Fruit fly (Drosophila melanogaster) whole organism, wandering third instar larva: ENCODE results near the gene sad.

Source experiments
- CG32264 ChIP-seq: fragments of 200-800 bp; sonication (Bioruptor generic); optimal IDR thresholded peaks from 2 replicates; lab custom pipeline; 2016; ENCODE audit warnings: missing biosample characterization, missing genetic modification characterization
- CG9705 ChIP-seq: fragments of 200-800 bp; sonication (Bioruptor generic); optimal IDR thresholded peaks from 2 replicates; lab custom pipeline; 2018; ENCODE audit warnings: missing biosample characterization, mild to moderate bottlenecking, missing genetic modification characterization
- CrebA ChIP-seq: fragments of 200-800 bp; sonication (Bioruptor generic); optimal IDR thresholded peaks from 2 replicates; lab custom pipeline; 2016; ENCODE audit warnings: missing biosample characterization, mild to moderate bottlenecking, missing genetic modification characterization, borderline replicate concordance
- Dfd ChIP-seq: fragments of >200 bp; optimal IDR thresholded peaks from 2 replicates; lab custom pipeline; 2017; ENCODE audit warnings: missing biosample characterization, missing genetic modification characterization
- Dif ChIP-seq: fragments of 200-275, 200-300 bp; sonication (Bioruptor generic); optimal IDR thresholded peaks from 2 replicates; lab custom pipeline; 2018; ENCODE audit warnings: missing biosample characterization, missing genetic modification characterization; ENCODE audit not compliant: partially characterized antibody
- GATAd ChIP-seq: sonication (Bioruptor generic); optimal IDR thresholded peaks from 2 replicates; lab custom pipeline; 2016; ENCODE audit warnings: missing biosample characterization, missing genetic modification characterization
- HLH106 ChIP-seq: fragments of 200-800 bp; optimal IDR thresholded peaks from 3 replicates; lab custom pipeline; 2019; ENCODE audit warnings: missing biosample characterization, mild to moderate bottlenecking, missing genetic modification characterization, moderate library complexity
- Hnf4 ChIP-seq: fragments of 200-800 bp; sonication (Bioruptor generic); optimal IDR thresholded peaks from 2 replicates; lab custom pipeline; 2016; ENCODE audit warnings: missing biosample characterization, mild to moderate bottlenecking, missing genetic modification characterization
- Hr78 ChIP-seq: fragments of >200 bp; optimal IDR thresholded peaks from 2 replicates; lab custom pipeline; 2017; ENCODE audit warnings: missing biosample characterization, missing genetic modification characterization
- Hr83 ChIP-seq: fragments of 200-300 bp; sonication (Bioruptor generic); optimal IDR thresholded peaks from 2 replicates; lab custom pipeline; 2016; ENCODE audit warnings: missing biosample characterization, mild to moderate bottlenecking, missing genetic modification characterization, moderate library complexity; ENCODE audit not compliant: poor library complexity, severe bottlenecking
- Jra ChIP-seq: sonication (Bioruptor generic); optimal IDR thresholded peaks from 2 replicates; lab custom pipeline; 2016; ENCODE audit warnings: missing biosample characterization, missing genetic modification characterization
- Mio ChIP-seq: sonication (Bioruptor generic); optimal IDR thresholded peaks from 2 replicates; lab custom pipeline; 2016; ENCODE audit warnings: missing biosample characterization, missing genetic modification characterization
- Myc ChIP-seq: fragments of >200 bp; optimal IDR thresholded peaks from 2 replicates; lab custom pipeline; 2017
- N ChIP-seq: fragments of >200 bp; optimal IDR thresholded peaks from 2 replicates; lab custom pipeline; 2018; ENCODE audit warnings: missing biosample characterization, missing external identifiers, missing genetic modification characterization
- OdsH ChIP-seq: fragments of 200-800 bp; sonication (Bioruptor generic); optimal IDR thresholded peaks from 2 replicates; lab custom pipeline; 2016; ENCODE audit warnings: missing biosample characterization, mild to moderate bottlenecking, missing genetic modification characterization
- Rel ChIP-seq, 2 experiments: fragments of 200-800 bp; sonication (Bioruptor generic) in 1 of 2; optimal IDR thresholded peaks; 2 replicates in 1 of 2; 3 replicates in 1 of 2; lab custom pipeline; 2016 to 2019; ENCODE audit warnings: mild to moderate bottlenecking in 2 of 2, missing biosample characterization in 2 of 2, missing genetic modification characterization in 2 of 2, moderate library complexity in 1 of 2
- Sp1 ChIP-seq: fragments of 200-800 bp; sonication (Bioruptor generic); optimal IDR thresholded peaks from 3 replicates; lab custom pipeline; 2019; ENCODE audit warnings: missing biosample characterization, mild to moderate bottlenecking, missing genetic modification characterization, moderate library complexity
- Vsx2 ChIP-seq: fragments of 200-300, 225-300 bp; sonication (Bioruptor generic); optimal IDR thresholded peaks from 2 replicates; lab custom pipeline; 2018; ENCODE audit warnings: missing biosample characterization, missing genetic modification characterization; ENCODE audit not compliant: partially characterized antibody
- br ChIP-seq: fragments of 200-800 bp; sonication (Bioruptor generic); optimal IDR thresholded peaks from 2 replicates; lab custom pipeline; 2016; ENCODE audit warnings: missing biosample characterization, missing genetic modification characterization
- brk ChIP-seq: fragments of 200-800 bp; sonication (Bioruptor generic); optimal IDR thresholded peaks from 2 replicates; lab custom pipeline; 2016; ENCODE audit warnings: missing biosample characterization, mild to moderate bottlenecking, missing genetic modification characterization
- dl ChIP-seq, 2 experiments: fragments of 175-275, 200-275 bp in 1 of 2; fragments of 200-275 bp in 1 of 2; sonication (Bioruptor generic); optimal IDR thresholded peaks; lab custom pipeline; 2018; ENCODE audit warnings: mild to moderate bottlenecking in 2 of 2, missing biosample characterization in 2 of 2, missing genetic modification characterization in 2 of 2, moderate library complexity in 2 of 2; ENCODE audit not compliant: partially characterized antibody in 2 of 2, insufficient read depth in 1 of 2
- dmrt93B ChIP-seq: fragments of 200-800 bp; sonication (Bioruptor generic); optimal IDR thresholded peaks from 2 replicates; lab custom pipeline; 2018; ENCODE audit warnings: missing biosample characterization, mild to moderate bottlenecking, missing genetic modification characterization
- ey ChIP-seq: fragments of 200-800 bp; sonication (Bioruptor generic); optimal IDR thresholded peaks from 2 replicates; lab custom pipeline; 2016; ENCODE audit warnings: missing biosample characterization, missing genetic modification characterization
- foxo ChIP-seq, 2 experiments: fragments of 200-800 bp; sonication (Bioruptor generic); optimal IDR thresholded peaks; 2 replicates in 1 of 2; 3 replicates in 1 of 2; lab custom pipeline; 2016 to 2017; ENCODE audit warnings: missing biosample characterization in 2 of 2, missing genetic modification characterization in 2 of 2
- fru ChIP-seq: fragments of 200-800 bp; sonication (Bioruptor generic); optimal IDR thresholded peaks from 3 replicates; lab custom pipeline; 2016; ENCODE audit warnings: missing biosample characterization, mild to moderate bottlenecking, missing genetic modification characterization
- h ChIP-seq: fragments of 200-800 bp; sonication (Bioruptor generic); optimal IDR thresholded peaks from 3 replicates; lab custom pipeline; 2016; ENCODE audit warnings: missing biosample characterization, mild to moderate bottlenecking, missing genetic modification characterization
- jim ChIP-seq: fragments of 175-275, 200-325 bp; sonication (Bioruptor generic); optimal IDR thresholded peaks from 2 replicates; lab custom pipeline; 2016; ENCODE audit warnings: missing biosample characterization, mild to moderate bottlenecking, missing genetic modification characterization
- lola ChIP-seq: fragments of >200 bp; optimal IDR thresholded peaks from 2 replicates; lab custom pipeline; 2017; ENCODE audit warnings: missing biosample characterization, missing genetic modification characterization
- pan ChIP-seq: fragments of >200 bp; optimal IDR thresholded peaks from 2 replicates; lab custom pipeline; 2017
- psq ChIP-seq: fragments of 200-800 bp; sonication (Bioruptor generic); optimal IDR thresholded peaks from 3 replicates; lab custom pipeline; 2017; ENCODE audit warnings: missing biosample characterization, mild to moderate bottlenecking, missing genetic modification characterization, moderate library complexity
- rgr ChIP-seq: fragments of 200-800 bp; sonication (Bioruptor generic); optimal IDR thresholded peaks from 3 replicates; lab custom pipeline; 2016; ENCODE audit warnings: missing biosample characterization, mild to moderate bottlenecking, missing genetic modification characterization
- sage ChIP-seq: fragments of 200-800 bp; sonication (Bioruptor generic); optimal IDR thresholded peaks from 2 replicates; lab custom pipeline; 2016; ENCODE audit warnings: missing biosample characterization, mild to moderate bottlenecking, missing genetic modification characterization
- sv ChIP-seq: fragments of 200-800 bp; sonication (Bioruptor generic); optimal IDR thresholded peaks from 3 replicates; lab custom pipeline; 2016; ENCODE audit warnings: missing biosample characterization, missing genetic modification characterization
- tai ChIP-seq: sonication (Bioruptor generic); optimal IDR thresholded peaks from 2 replicates; lab custom pipeline; 2016; ENCODE audit warnings: missing biosample characterization, missing genetic modification characterization
- usp ChIP-seq: fragments of >200 bp; optimal IDR thresholded peaks from 2 replicates; lab custom pipeline; 2017; ENCODE audit warnings: missing biosample characterization, missing genetic modification characterization
- woc ChIP-seq: sonication (Bioruptor generic); optimal IDR thresholded peaks from 2 replicates; lab custom pipeline; 2016; ENCODE audit warnings: missing biosample characterization, mild to moderate bottlenecking, missing genetic modification characterization

sad gene

DNA sequence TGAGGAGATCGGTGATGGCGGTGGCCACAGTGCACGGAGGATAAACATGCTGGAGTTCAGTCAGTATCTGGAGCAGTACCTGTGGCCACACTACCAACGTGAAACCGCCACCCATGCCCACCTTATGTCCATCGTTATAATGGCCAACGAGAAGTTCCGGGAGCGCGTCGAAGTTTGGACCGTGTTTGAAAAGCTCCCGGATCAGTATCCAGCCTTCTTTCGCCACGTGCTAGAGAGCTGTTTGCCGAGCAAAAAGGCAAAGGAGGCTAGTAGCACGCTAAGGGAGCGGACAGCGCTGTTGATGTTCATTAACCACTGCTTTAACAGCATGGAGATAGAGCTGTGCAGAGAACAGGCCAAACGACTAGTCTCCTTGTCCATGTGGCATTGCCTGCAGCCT, 6.1 kb downstream of the sad start:
- TF ChIP-seq brk (GFP tag; lab: Kevin White, UChicago) = no peak
- TF ChIP-seq dmrt93B = no peak
- no peak for TF ChIP-seq GATAd (GFP tag; lab: Kevin White, UChicago)
- no peak for TF ChIP-seq woc
- no peak for TF ChIP-seq Hnf4 (GFP tag; lab: Kevin White, UChicago)
- TF ChIP-seq Hr78 = no peak
- TF ChIP-seq Mio (GFP tag; lab: Kevin White, UChicago) = no peak
- no peak for TF ChIP-seq h (GFP tag; lab: Kevin White, UChicago)
- no peak for TF ChIP-seq CrebA (GFP tag; lab: Kevin White, UChicago)
- no peak for TF ChIP-seq Rel (GFP tag; optimal IDR thresholded peaks at IDR 0.05; lab: Kevin White, UChicago)
- TF ChIP-seq Rel (tag; optimal IDR thresholded peaks at IDR 0.05; lab: Kevin White, UChicago) = no peak
- TF ChIP-seq pan (lab: Kevin White, UChicago) = no peak
- TF ChIP-seq Dfd (GFP tag; lab: Kevin White, UChicago) = no peak
- TF ChIP-seq Dif (GFP tag; lab: Kevin White, UChicago) = no peak
- TF ChIP-seq sv = no peak
- no peak for TF ChIP-seq lola (GFP tag; lab: Kevin White, UChicago)
- no peak for TF ChIP-seq ey (GFP tag; lab: Kevin White, UChicago)
- no peak for TF ChIP-seq OdsH

DNA sequence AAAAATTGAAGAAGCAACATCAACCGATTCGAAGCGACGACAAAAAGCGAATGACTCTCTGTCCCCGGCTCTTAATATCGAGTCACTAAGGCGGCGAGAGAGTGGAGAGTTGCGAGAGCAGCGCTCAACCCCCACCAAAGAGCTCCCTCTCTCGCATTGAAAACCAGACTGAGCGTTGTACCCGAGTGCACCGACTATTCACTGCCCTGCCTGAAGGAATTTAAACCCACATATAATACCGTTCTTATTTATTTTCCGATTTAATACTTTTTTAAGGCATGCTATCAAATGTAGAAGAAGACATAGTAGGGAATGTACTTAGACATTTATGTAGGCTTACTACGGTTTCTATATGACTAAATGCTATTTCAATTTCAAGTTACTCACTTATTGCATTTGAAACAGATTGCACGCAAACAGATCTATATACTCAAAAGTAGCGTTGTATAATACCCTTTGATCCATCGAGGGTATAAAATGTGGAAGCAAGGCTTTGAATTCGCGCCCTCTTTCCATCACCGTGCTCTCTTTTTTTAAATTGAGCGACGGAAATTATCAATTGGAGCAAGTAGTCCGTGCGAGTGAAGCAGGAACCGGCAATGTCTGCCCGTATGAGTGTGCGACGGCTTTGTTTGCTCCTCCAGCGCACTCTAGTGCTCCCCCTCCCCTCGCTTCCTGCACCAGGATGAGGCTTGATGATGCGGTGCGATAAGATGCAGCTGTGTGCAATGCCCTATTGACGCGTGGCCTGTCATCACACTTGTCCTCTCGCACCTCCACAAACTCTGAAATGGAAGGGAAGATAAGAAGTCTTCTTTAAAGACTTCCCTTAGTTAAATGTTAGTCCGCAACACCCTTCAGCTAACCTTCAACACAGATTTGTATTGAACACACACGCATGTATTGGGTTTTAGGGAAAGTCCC, 10.3 kb downstream of the sad start, which contains the start of gene mthl5:
Gene mthl5, minus strand, starts transcription at position 55 of the 924 bp plus-strand sequence.
- peak in 1 of 2 experiments; percentile 92 for TF ChIP-seq foxo (GFP tag; optimal IDR thresholded peaks at IDR 0.05; lab: Kevin White, UChicago)
- peak; percentile 89 for TF ChIP-seq HLH106 (tag; lab: Kevin White, UChicago)
- TF ChIP-seq sv = peak; percentile 75
- peak; percentile 88 for TF ChIP-seq psq (GFP tag; lab: Kevin White, UChicago)
- TF ChIP-seq jim (GFP tag; lab: Kevin White, UChicago) = no peak
- no peak for TF ChIP-seq usp (GFP tag; lab: Kevin White, UChicago)
- TF ChIP-seq h (GFP tag; lab: Kevin White, UChicago) = peak; percentile 94
- TF ChIP-seq CrebA (GFP tag; lab: Kevin White, UChicago) = no peak
- TF ChIP-seq Mio (GFP tag; lab: Kevin White, UChicago) = peak; percentile 72
- peak; percentile 19 for TF ChIP-seq Jra (GFP tag; lab: Kevin White, UChicago)
- peak; percentile 90 for TF ChIP-seq Sp1 (GFP tag; lab: Kevin White, UChicago)
- no peak for TF ChIP-seq Myc (lab: Kevin White, UChicago)
- peak; percentile 60 for TF ChIP-seq Rel (GFP tag; optimal IDR thresholded peaks at IDR 0.05; lab: Kevin White, UChicago)
- peak; percentile 79 for TF ChIP-seq Rel (tag; optimal IDR thresholded peaks at IDR 0.05; lab: Kevin White, UChicago)
- TF ChIP-seq OdsH = peak; percentile 93
- TF ChIP-seq rgr (GFP tag; lab: Kevin White, UChicago) = peak; percentile 88
- no peak for TF ChIP-seq Dfd (GFP tag; lab: Kevin White, UChicago)
- TF ChIP-seq N (GFP tag; lab: Kevin White, UChicago) = no peak
- TF ChIP-seq Dif (GFP tag; lab: Kevin White, UChicago) = peak; percentile 97
- TF ChIP-seq Vsx2 (GFP tag; lab: Kevin White, UChicago) = peak; percentile 85
- peak; percentile 51 for TF ChIP-seq sage
- TF ChIP-seq Hr83 (GFP tag; lab: Kevin White, UChicago) = peak; percentile 51
- peak; percentile 59 for TF ChIP-seq brk (GFP tag; lab: Kevin White, UChicago)
- peak; percentile 95 to 97 for TF ChIP-seq dl (GFP tag; optimal IDR thresholded peaks at IDR 0.05; lab: Kevin White, UChicago; ENCODE audit: insufficient read depth in 1 of 2, partially characterized antibody in 2 of 2)
- peak; percentile 94 for TF ChIP-seq br
- peak; percentile 84 for TF ChIP-seq dmrt93B
- TF ChIP-seq fru (GFP tag; lab: Kevin White, UChicago) = peak; percentile 94
- TF ChIP-seq woc = peak; percentile 98
- TF ChIP-seq lola (GFP tag; lab: Kevin White, UChicago) = no peak
- peak; percentile 93 for TF ChIP-seq ey (GFP tag; lab: Kevin White, UChicago)
- TF ChIP-seq Hnf4 (GFP tag; lab: Kevin White, UChicago) = peak; percentile 75
- TF ChIP-seq CG9705 (GFP tag; lab: Kevin White, UChicago) = peak; percentile 71
- no peak for TF ChIP-seq CG32264 (GFP tag; lab: Kevin White, UChicago)
- no peak for TF ChIP-seq tai (GFP tag; lab: Kevin White, UChicago)
